Worm (Caenorhabditis elegans) whole organism, young adult: ENCODE data around the gene mrpl-22.
A peak's percentile ranks its signal among the peaks of the same experiment; 100 is the strongest.

Experiments used
- B0336.3 ChIP-seq: fragments of 200-800 bp; sonication (Bioruptor generic); IDR thresholded peaks from 2 replicates; pipeline ENCODE4 v1.3.6; 2022; ENCODE audit warnings: missing genetic modification characterization, missing compliant biosample characterization
- C17E4.6 ChIP-seq: fragments of 200-800 bp; sonication (Bioruptor generic); IDR thresholded peaks from 2 replicates; pipeline ENCODE4 v1.3.6; 2022; ENCODE audit warnings: missing genetic modification reagents, missing genetic modification characterization, missing compliant biosample characterization
- F49E8.2 ChIP-seq: sonication (generic microtip); optimal IDR thresholded peaks from 3 replicates; lab custom pipeline; 2017; ENCODE audit warnings: missing genetic modification characterization, mild to moderate bottlenecking, missing compliant biosample characterization, antibody characterized with exemption, moderate library complexity; ENCODE audit not compliant: insufficient read depth
- Y53F4B.3 ChIP-seq: fragments of 200-800 bp; sonication (Bioruptor generic); IDR thresholded peaks from 2 replicates; pipeline ENCODE4 v1.3.6; 2022; ENCODE audit warnings: missing genetic modification reagents, missing genetic modification characterization, missing compliant biosample characterization
- Y95B8A.8 ChIP-seq: fragments of 200-800 bp; sonication (Bioruptor generic); IDR thresholded peaks from 2 replicates; pipeline ENCODE4 v1.3.6; 2022; ENCODE audit warnings: missing genetic modification reagents, missing genetic modification characterization, missing compliant biosample characterization
- aptf-3 ChIP-seq: fragments of 200-800 bp; sonication (Bioruptor generic); IDR thresholded peaks from 2 replicates; pipeline ENCODE4 v1.3.6; 2022; ENCODE audit warnings: missing genetic modification characterization, missing compliant biosample characterization
- athp-1 ChIP-seq: sonication (generic microtip); optimal IDR thresholded peaks from 2 replicates; lab custom pipeline; 2017; ENCODE audit warnings: mild to moderate bottlenecking, missing genetic modification characterization, missing compliant biosample characterization
- cebp-1 ChIP-seq, 2 experiments: fragments of 200-800 bp in 1 of 2; sonication (Bioruptor generic) in 1 of 2; sonication (generic microtip) in 1 of 2; IDR thresholded peaks in 1 of 2; optimal IDR thresholded peaks in 1 of 2; 2 replicates each; pipeline versions ENCODE4 v1.3.6 to Lab custom; 2017 to 2022; ENCODE audit warnings: missing compliant biosample characterization in 2 of 2, missing genetic modification characterization in 2 of 2, mild to moderate bottlenecking in 1 of 2, missing genetic modification reagents in 1 of 2, moderate library complexity in 1 of 2
- ceh-58 ChIP-seq: fragments of 200-800 bp; sonication (Bioruptor generic); IDR thresholded peaks from 2 replicates; pipeline ENCODE4 v1.3.6; 2022; ENCODE audit warnings: missing genetic modification characterization, missing compliant biosample characterization
- ceh-79 ChIP-seq: sonication (generic microtip); optimal IDR thresholded peaks from 2 replicates; lab custom pipeline; 2017; ENCODE audit warnings: mild to moderate bottlenecking, missing genetic modification characterization, missing compliant biosample characterization
- dox-1 ChIP-seq: fragments of 200-800 bp; sonication (Bioruptor generic); IDR thresholded peaks from 2 replicates; pipeline ENCODE4 v1.3.6; 2022; ENCODE audit warnings: missing genetic modification reagents, missing genetic modification characterization, missing compliant biosample characterization
- dpff-1 ChIP-seq: sonication (generic microtip); optimal IDR thresholded peaks from 2 replicates; lab custom pipeline; 2017; ENCODE audit warnings: mild to moderate bottlenecking, missing genetic modification characterization, missing compliant biosample characterization
- egl-18 ChIP-seq: fragments of 200-800 bp; sonication (Bioruptor generic); IDR thresholded peaks from 2 replicates; pipeline ENCODE4 v1.3.6; 2022; ENCODE audit warnings: missing genetic modification reagents, missing genetic modification characterization, missing compliant biosample characterization
- ets-4 ChIP-seq: fragments of 200-800 bp; sonication (Bioruptor generic); optimal IDR thresholded peaks from 2 replicates; lab custom pipeline; 2018; ENCODE audit warnings: mild to moderate bottlenecking, missing genetic modification characterization, missing compliant biosample characterization
- gei-17 ChIP-seq: fragments of 200-800 bp; sonication (Bioruptor generic); optimal IDR thresholded peaks from 2 replicates; lab custom pipeline; 2018; ENCODE audit warnings: mild to moderate bottlenecking, missing genetic modification characterization, missing compliant biosample characterization
- him-1 ChIP-seq: sonication (generic microtip); optimal IDR thresholded peaks from 2 replicates; lab custom pipeline; 2016; ENCODE audit warnings: missing genotype, missing genetic modification reagents, missing genetic modification characterization, missing compliant biosample characterization
- hrde-1 ChIP-seq: sonication (generic microtip); optimal IDR thresholded peaks from 2 replicates; lab custom pipeline; 2016; ENCODE audit warnings: missing genetic modification characterization, mild to moderate bottlenecking, missing compliant biosample characterization, moderate library complexity, missing genotype, missing genetic modification reagents, borderline replicate concordance
- lag-1 ChIP-seq: fragments of 200-800 bp; sonication (Bioruptor generic); IDR thresholded peaks from 2 replicates; pipeline ENCODE4 v1.3.6; 2022; ENCODE audit warnings: missing genetic modification reagents, missing genetic modification characterization, missing compliant biosample characterization
- let-526 ChIP-seq: fragments of 200-800 bp; sonication (Bioruptor generic); IDR thresholded peaks from 2 replicates; pipeline ENCODE4 v1.3.6; 2022; ENCODE audit warnings: missing genetic modification reagents, missing genetic modification characterization, missing compliant biosample characterization
- let-607 ChIP-seq, 2 experiments: fragments of 200-800 bp in 1 of 2; sonication (Bioruptor generic) in 1 of 2; sonication (generic microtip) in 1 of 2; optimal IDR thresholded peaks; 2 replicates each; lab custom pipeline; 2016 to 2018; ENCODE audit warnings: mild to moderate bottlenecking in 2 of 2, missing compliant biosample characterization in 2 of 2, missing genetic modification characterization in 2 of 2, moderate library complexity in 2 of 2, missing genotype in 1 of 2
- lin-26 ChIP-seq: fragments of 200-800 bp; sonication (Bioruptor generic); IDR thresholded peaks from 2 replicates; pipeline ENCODE4 v1.3.6; 2022; ENCODE audit warnings: missing genetic modification reagents, missing genetic modification characterization, missing compliant biosample characterization
- lin-35 ChIP-seq, 3 experiments: fragments of 150-350 bp in 2 of 3; sonication (generic microtip) in 1 of 3; optimal IDR thresholded peaks; 2 replicates each; lab custom pipeline; 2014 to 2018; ENCODE audit warnings: missing biosample characterization in 3 of 3, missing genetic modification characterization in 3 of 3, missing genetic modification reagents in 3 of 3
- lin-40 ChIP-seq: sonication (generic microtip); optimal IDR thresholded peaks from 2 replicates; lab custom pipeline; 2016; ENCODE audit warnings: missing genetic modification characterization, mild to moderate bottlenecking, missing compliant biosample characterization, missing genotype, missing genetic modification reagents
- lin-54 ChIP-seq: fragments of 200-800 bp; sonication (Bioruptor generic); optimal IDR thresholded peaks from 2 replicates; lab custom pipeline; 2018; ENCODE audit warnings: mild to moderate bottlenecking, missing genetic modification characterization, missing compliant biosample characterization
- lsl-1 ChIP-seq: fragments of 200-800 bp; sonication (Bioruptor generic); optimal IDR thresholded peaks from 2 replicates; lab custom pipeline; 2018; ENCODE audit warnings: mild to moderate bottlenecking, missing genetic modification characterization, moderate library complexity, missing compliant biosample characterization
- madf-10 ChIP-seq: sonication (generic microtip); optimal IDR thresholded peaks from 2 replicates; lab custom pipeline; 2016; ENCODE audit warnings: mild to moderate bottlenecking, missing genetic modification characterization, missing compliant biosample characterization
- mcd-1 ChIP-seq: fragments of 200-800 bp; sonication (Bioruptor generic); IDR thresholded peaks from 2 replicates; pipeline ENCODE4 v1.3.6; 2022; ENCODE audit warnings: missing genetic modification reagents, missing genetic modification characterization, missing compliant biosample characterization
- nhr-179 ChIP-seq: sonication (generic microtip); optimal IDR thresholded peaks from 2 replicates; lab custom pipeline; 2016; ENCODE audit warnings: mild to moderate bottlenecking, missing genetic modification characterization, missing compliant biosample characterization
- nhr-27 ChIP-seq: fragments of 200-800 bp; sonication (Bioruptor generic); optimal IDR thresholded peaks from 2 replicates; lab custom pipeline; 2018; ENCODE audit warnings: mild to moderate bottlenecking, missing genetic modification characterization, moderate library complexity, missing compliant biosample characterization
- nhr-80 ChIP-seq: sonication (generic microtip); optimal IDR thresholded peaks from 2 replicates; lab custom pipeline; 2016; ENCODE audit warnings: missing genetic modification characterization, missing compliant biosample characterization
- pha-4 ChIP-seq: fragments of 150-350 bp; sonication (generic microtip); optimal IDR thresholded peaks from 2 replicates; lab custom pipeline; 2014; ENCODE audit warnings: missing biosample characterization, missing genetic modification reagents, missing genetic modification characterization
- rec-8 ChIP-seq, 2 experiments: sonication (generic microtip); optimal IDR thresholded peaks; 2 replicates each; lab custom pipeline; 2016; ENCODE audit warnings: mild to moderate bottlenecking in 2 of 2, missing genetic modification characterization in 2 of 2, missing genetic modification reagents in 2 of 2, missing genotype in 2 of 2, missing biosample characterization in 1 of 2, missing compliant biosample characterization in 1 of 2, moderate library complexity in 1 of 2
- sdz-38 ChIP-seq: sonication (generic microtip); optimal IDR thresholded peaks from 2 replicates; lab custom pipeline; 2016; ENCODE audit warnings: missing genotype, missing genetic modification characterization, missing compliant biosample characterization
- snpc-1.1 ChIP-seq: sonication (generic microtip); optimal IDR thresholded peaks from 2 replicates; lab custom pipeline; 2017; ENCODE audit warnings: missing genetic modification characterization, mild to moderate bottlenecking, missing compliant biosample characterization, antibody characterized with exemption, moderate library complexity, missing genotype, missing genetic modification reagents; ENCODE audit not compliant: insufficient read depth
- snpc-1.3 ChIP-seq: sonication (generic microtip); optimal IDR thresholded peaks from 2 replicates; lab custom pipeline; 2017; ENCODE audit warnings: missing genetic modification characterization, mild to moderate bottlenecking, missing compliant biosample characterization, antibody characterized with exemption, moderate library complexity, missing genotype, missing genetic modification reagents; ENCODE audit not compliant: insufficient read depth
- snpc-4 ChIP-seq, 5 experiments: fragments of 150-350 bp in 1 of 5; sonication (generic microtip) in 4 of 5; optimal IDR thresholded peaks; 2 replicates each; lab custom pipeline; 2014 to 2018; ENCODE audit warnings: missing genetic modification characterization in 5 of 5, missing biosample characterization in 3 of 5, antibody characterized with exemption in 2 of 5, mild to moderate bottlenecking in 2 of 5, missing compliant biosample characterization in 2 of 5, missing genotype in 2 of 5, moderate library complexity in 2 of 5, missing genetic modification reagents in 1 of 5
- tlf-1 ChIP-seq: fragments of 200-800 bp; sonication (Bioruptor generic); optimal IDR thresholded peaks from 2 replicates; lab custom pipeline; 2018; ENCODE audit warnings: mild to moderate bottlenecking, missing genetic modification characterization, missing compliant biosample characterization
- xnd-1 ChIP-seq: sonication (generic microtip); optimal IDR thresholded peaks from 2 replicates; lab custom pipeline; 2016; ENCODE audit warnings: missing genotype, missing genetic modification reagents, missing genetic modification characterization, missing compliant biosample characterization
- ztf-18 ChIP-seq: sonication (generic microtip); optimal IDR thresholded peaks from 2 replicates; lab custom pipeline; 2016; ENCODE audit warnings: missing genotype, mild to moderate bottlenecking, missing genetic modification characterization, missing compliant biosample characterization
- ztf-22 ChIP-seq: fragments of 200-800 bp; sonication (Bioruptor generic); optimal IDR thresholded peaks from 2 replicates; lab custom pipeline; 2018; ENCODE audit warnings: mild to moderate bottlenecking, missing genetic modification characterization, moderate library complexity, missing compliant biosample characterization
- ztf-28 ChIP-seq: fragments of 200-800 bp; sonication (Bioruptor generic); IDR thresholded peaks from 2 replicates; pipeline ENCODE4 v1.3.6; 2022; ENCODE audit warnings: missing genetic modification reagents, missing genetic modification characterization, missing compliant biosample characterization
- ztf-6 ChIP-seq: fragments of 200-800 bp; sonication (Bioruptor generic); IDR thresholded peaks from 2 replicates; pipeline ENCODE4 v1.3.6; 2022; ENCODE audit warnings: missing genetic modification reagents, missing genetic modification characterization, missing compliant biosample characterization

mrpl-22 gene

ce11 chrIII:10642781-10643180, 27.5 kb downstream of the mrpl-22 start, which contains the start of the genes dhs-11 and orc-1 (continued):
- TF ChIP-seq snpc-1.3 (peak; percentile 57), him-1 (peak; percentile 34), snpc-1.1 (tag; lab: Kevin White, UChicago) (peak; percentile 3), lsl-1 (GFP tag; lab: Kevin White, UChicago) (peak; percentile 90), dox-1 (GFP tag; lab: Robert Waterston, UW) (peak; percentile 67), lin-35 (GFP tag; optimal IDR thresholded peaks at IDR 0.05; lab: Kevin White, UChicago) (peak in 2 of 3 experiments; percentile 20 to 48), nhr-27 (tag; lab: Kevin White, UChicago) (no peak), ceh-79 (tag; lab: Kevin White, UChicago) (no peak), hrde-1 (no peak)

DNA sequence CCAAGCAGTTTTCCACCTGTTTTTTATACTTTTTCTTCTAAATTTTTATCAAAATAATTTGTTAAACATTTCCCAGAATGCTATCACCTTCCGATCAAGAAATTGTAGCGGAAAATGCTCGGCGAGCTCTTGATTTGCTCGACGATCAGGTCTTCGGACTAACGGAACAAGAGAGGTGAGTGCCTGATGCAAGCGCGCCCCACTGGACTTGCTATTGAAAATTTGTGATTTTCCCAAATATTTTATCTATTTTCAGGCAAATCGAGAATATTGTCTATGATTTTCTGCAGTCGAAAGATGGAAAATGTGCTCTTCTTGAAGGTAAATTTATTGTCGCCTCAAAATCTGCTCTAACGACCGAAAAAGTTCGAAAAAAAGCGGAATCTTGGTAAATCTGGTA, 30.8 kb downstream of the mrpl-22 start, which contains the start of gene orc-4:
orc-4 (plus strand) TSS at position 77 of the 400 bp plus-strand sequence.
- TF ChIP-seq Y53F4B.3 (GFP tag; lab: Robert Waterston, UW) = no peak
- TF ChIP-seq lin-26 = no peak
- no peak for TF ChIP-seq C17E4.6 (GFP tag; lab: Robert Waterston, UW)
- no peak for TF ChIP-seq xnd-1
- no peak for TF ChIP-seq nhr-179 (tag; lab: Kevin White, UChicago)
- no peak for TF ChIP-seq ztf-6 (GFP tag; lab: Robert Waterston, UW)
- no peak for TF ChIP-seq athp-1 (tag; lab: Kevin White, UChicago)
- TF ChIP-seq egl-18 (GFP tag; lab: Robert Waterston, UW) = no peak
- peak; percentile 75 for TF ChIP-seq mcd-1 (GFP tag; lab: Robert Waterston, UW)
- TF ChIP-seq aptf-3 (GFP tag; lab: Robert Waterston, UW) = no peak
- TF ChIP-seq Y95B8A.8 (GFP tag; lab: Robert Waterston, UW) = 0 out of 2 replicates have a peak, but pooled peaks have one; percentile 33
- no peak for TF ChIP-seq lag-1
- TF ChIP-seq dox-1 (GFP tag; lab: Robert Waterston, UW) = no peak
- peak; percentile 11 for TF ChIP-seq F49E8.2 (tag; lab: Kevin White, UChicago)
- no peak for TF ChIP-seq ztf-28 (GFP tag; lab: Robert Waterston, UW)
- no peak for TF ChIP-seq cebp-1 (GFP tag; IDR thresholded peaks at IDR 0.05; lab: Robert Waterston, UW)
- no peak for TF ChIP-seq cebp-1 (tag; optimal IDR thresholded peaks at IDR 0.05; lab: Kevin White, UChicago)
- no peak for TF ChIP-seq B0336.3 (GFP tag; lab: Robert Waterston, UW)
- TF ChIP-seq ceh-58 (GFP tag; lab: Robert Waterston, UW) = no peak
- TF ChIP-seq madf-10 = no peak
- no peak for TF ChIP-seq gei-17 (GFP tag; lab: Kevin White, UChicago)
- TF ChIP-seq snpc-4 (GFP tag; optimal IDR thresholded peaks at IDR 0.05; lab: Kevin White, UChicago) = no peak
- no peak for TF ChIP-seq snpc-4 (tag; optimal IDR thresholded peaks at IDR 0.05; lab: Kevin White, UChicago)

- TF ChIP-seq pha-4 (no peak), let-526 (GFP tag; lab: Robert Waterston, UW) (no peak), nhr-80 (tag; lab: Kevin White, UChicago) (no peak), tlf-1 (GFP tag; lab: Kevin White, UChicago) (no peak), rec-8 (tag; optimal IDR thresholded peaks at IDR 0.05; lab: Kevin White, UChicago) (no peak), lin-54 (GFP tag; lab: Kevin White, UChicago) (no peak), lin-26 (no peak), lin-35 (GFP tag; optimal IDR thresholded peaks at IDR 0.05; lab: Kevin White, UChicago) (no peak), ets-4 (GFP tag; lab: Kevin White, UChicago) (no peak), dpff-1 (tag; lab: Kevin White, UChicago) (no peak), aptf-3 (GFP tag; lab: Robert Waterston, UW) (no peak), lin-40 (tag; lab: Kevin White, UChicago) (no peak), sdz-38 (no peak), ztf-22 (GFP tag; lab: Kevin White, UChicago) (no peak), let-607 (tag; optimal IDR thresholded peaks at IDR 0.05; lab: Kevin White, UChicago) (no peak), Y95B8A.8 (GFP tag; lab: Robert Waterston, UW) (no peak), ztf-18 (tag; lab: Kevin White, UChicago) (no peak), egl-18 (GFP tag; lab: Robert Waterston, UW) (no peak)
These were observed 34.0 kb downstream of the mrpl-22 start, which contains the start of gene emg-1 for ce11 chrIII:10649219-10649618. emg-1 (plus strand) TSS chrIII:10649519.
